Fruit fly (Drosophila melanogaster) whole organism, embryonic: ENCODE results near the gene CG11893.

Experiments used
- Adf1 ChIP-seq: fragments of 200-800 bp; sonication (Bioruptor generic); IDR thresholded peaks from 2 replicates; pipeline ENCODE4 v1.3.6; 2022; ENCODE audit warnings: missing biosample characterization, missing genetic modification characterization
- CG10321 ChIP-seq: fragments of 200-800 bp; sonication (Bioruptor generic); IDR thresholded peaks from 2 replicates; pipeline ENCODE4 v1.3.6; 2022; ENCODE audit warnings: missing biosample characterization, missing genetic modification characterization
- CG11560 ChIP-seq: fragments of 200-800 bp; sonication (Bioruptor generic); IDR thresholded peaks from 3 replicates; pipeline ENCODE4 v1.3.6; 2022; ENCODE audit warnings: missing biosample characterization, missing genetic modification characterization
- CG12219 ChIP-seq: fragments of 200-800 bp; sonication (Bioruptor generic); optimal IDR thresholded peaks from 3 replicates; lab custom pipeline; 2018; ENCODE audit warnings: missing biosample characterization, mild to moderate bottlenecking, missing genetic modification characterization
- CG12299 ChIP-seq: fragments of 200-800 bp; sonication (Bioruptor generic); optimal IDR thresholded peaks from 2 replicates; lab custom pipeline; 2018; ENCODE audit warnings: missing biosample characterization, mild to moderate bottlenecking, missing genetic modification characterization
- CG13424 ChIP-seq: fragments of 200-800 bp; sonication (Bioruptor generic); optimal IDR thresholded peaks from 2 replicates; lab custom pipeline; 2019; ENCODE audit warnings: missing biosample characterization, mild to moderate bottlenecking, missing genetic modification characterization, moderate library complexity
- CG14050 ChIP-seq: fragments of 200-800 bp; sonication (Bioruptor generic); IDR thresholded peaks from 3 replicates; pipeline ENCODE4 v1.3.6; 2022; ENCODE audit warnings: missing biosample characterization, missing genetic modification characterization
- CG15696 ChIP-seq: fragments of 200-800 bp; sonication (Bioruptor generic); optimal IDR thresholded peaks from 2 replicates; lab custom pipeline; 2019; ENCODE audit warnings: missing biosample characterization, mild to moderate bottlenecking, missing genetic modification characterization, moderate library complexity
- CG1603 ChIP-seq: fragments of 200-800 bp; sonication (Bioruptor generic); optimal IDR thresholded peaks from 2 replicates; lab custom pipeline; 2019; ENCODE audit warnings: missing biosample characterization, mild to moderate bottlenecking, missing genetic modification characterization, moderate library complexity
- CG17186 ChIP-seq: fragments of 200-800 bp; sonication (Bioruptor generic); optimal IDR thresholded peaks from 3 replicates; lab custom pipeline; 2017; ENCODE audit warnings: missing biosample characterization, missing genetic modification reagents, missing genetic modification characterization
- CG17385 ChIP-seq: fragments of 200-800 bp; sonication (Bioruptor generic); optimal IDR thresholded peaks from 3 replicates; lab custom pipeline; 2018; ENCODE audit warnings: missing biosample characterization, mild to moderate bottlenecking, missing genetic modification characterization
- CG31388 ChIP-seq: fragments of 200-800 bp; sonication (Bioruptor generic); optimal IDR thresholded peaks from 2 replicates; lab custom pipeline; 2016; ENCODE audit warnings: missing biosample characterization, missing genetic modification characterization
- CG32767 ChIP-seq: fragments of 200-800 bp; sonication (Bioruptor generic); IDR thresholded peaks from 2 replicates; pipeline ENCODE4 v1.3.6; 2022; ENCODE audit warnings: missing biosample characterization, missing genetic modification characterization
- CG32772 ChIP-seq: fragments of 200-800 bp; sonication (Bioruptor generic); IDR thresholded peaks from 2 replicates; pipeline ENCODE4 v1.3.6; 2022; ENCODE audit warnings: missing biosample characterization, missing genetic modification characterization
- CG4424 ChIP-seq: fragments of 200-800 bp; sonication (Bioruptor generic); optimal IDR thresholded peaks from 3 replicates; lab custom pipeline; 2016; ENCODE audit warnings: missing biosample characterization, missing genetic modification characterization
- CG4617 ChIP-seq: fragments of 200-800 bp; sonication (Bioruptor generic); optimal IDR thresholded peaks from 3 replicates; lab custom pipeline; 2016; ENCODE audit warnings: missing biosample characterization, missing genetic modification characterization, borderline replicate concordance
- CG4707 ChIP-seq: fragments of 200-800 bp; sonication (Bioruptor generic); optimal IDR thresholded peaks from 2 replicates; lab custom pipeline; 2018; ENCODE audit warnings: missing biosample characterization, mild to moderate bottlenecking, missing genetic modification characterization, moderate library complexity
- CG6683 ChIP-seq: fragments of 200-800 bp; sonication (Bioruptor generic); optimal IDR thresholded peaks from 2 replicates; lab custom pipeline; 2017; ENCODE audit warnings: missing biosample characterization, mild to moderate bottlenecking, missing genetic modification characterization, missing genetic modification reagents
- CG6791 ChIP-seq: fragments of 200-800 bp; sonication (Bioruptor generic); IDR thresholded peaks from 3 replicates; pipeline ENCODE4 v1.3.6; 2022; ENCODE audit warnings: missing biosample characterization, missing genetic modification characterization; ENCODE audit not compliant: partially characterized antibody
- CG7372 ChIP-seq: fragments of 200-800 bp; sonication (Bioruptor generic); IDR thresholded peaks from 2 replicates; pipeline ENCODE4 v1.3.6; 2022; ENCODE audit warnings: missing biosample characterization, missing genetic modification characterization
- CG8924 ChIP-seq: fragments of 200-800 bp; optimal IDR thresholded peaks from 3 replicates; lab custom pipeline; 2019; ENCODE audit warnings: missing biosample characterization, mild to moderate bottlenecking, missing genetic modification characterization, moderate library complexity
- Camta ChIP-seq: fragments of 200-800 bp; sonication (Bioruptor generic); optimal IDR thresholded peaks from 2 replicates; lab custom pipeline; 2016; ENCODE audit warnings: missing biosample characterization, missing genetic modification characterization
- CoRest ChIP-seq: fragments of 200-800 bp; sonication (Bioruptor generic); optimal IDR thresholded peaks from 3 replicates; lab custom pipeline; 2018; ENCODE audit warnings: missing biosample characterization, mild to moderate bottlenecking, missing genetic modification characterization, moderate library complexity
- Deaf1 ChIP-seq: fragments of 200-800 bp; optimal IDR thresholded peaks from 3 replicates; lab custom pipeline; 2019; ENCODE audit warnings: missing biosample characterization, mild to moderate bottlenecking, missing genetic modification characterization, moderate library complexity
- ERR ChIP-seq: fragments of 200-800 bp; sonication (Bioruptor generic); optimal IDR thresholded peaks from 2 replicates; lab custom pipeline; 2016; ENCODE audit warnings: missing biosample characterization, missing genetic modification characterization
- Hsf ChIP-seq: fragments of 200-800 bp; sonication (Bioruptor generic); optimal IDR thresholded peaks from 3 replicates; lab custom pipeline; 2016; ENCODE audit warnings: missing biosample characterization, missing genetic modification characterization
- Oaz ChIP-seq: fragments of 200-800 bp; sonication (Bioruptor generic); IDR thresholded peaks from 2 replicates; pipeline ENCODE4 v1.3.6; 2022; ENCODE audit warnings: missing biosample characterization, missing genetic modification characterization
- Pdp1 ChIP-seq, 2 experiments: fragments of 200-800 bp; sonication (Bioruptor generic); optimal IDR thresholded peaks; 3 replicates each; lab custom pipeline; 2016; ENCODE audit warnings: missing biosample characterization in 2 of 2, missing genetic modification characterization in 2 of 2, mild to moderate bottlenecking in 1 of 2, moderate library complexity in 1 of 2
- Rx ChIP-seq: fragments of 200-800 bp; sonication (Bioruptor generic); IDR thresholded peaks from 2 replicates; pipeline ENCODE4 v1.3.6; 2022; ENCODE audit warnings: missing biosample characterization, missing genetic modification characterization
- Side ChIP-seq: fragments of 200-800 bp; sonication (Bioruptor generic); optimal IDR thresholded peaks from 2 replicates; lab custom pipeline; 2016; ENCODE audit warnings: missing biosample characterization, missing genetic modification characterization
- Stat92E ChIP-seq, 3 experiments: fragments of >200 bp in 2 of 3; fragments of 200-800 bp in 1 of 3; sonication (Bioruptor generic) in 1 of 3; optimal IDR thresholded peaks; 2 replicates each; lab custom pipeline; 2017 to 2019; ENCODE audit warnings: missing biosample characterization in 3 of 3, missing genetic modification characterization in 3 of 3, mild to moderate bottlenecking in 1 of 3, moderate library complexity in 1 of 3
- Taf1 ChIP-seq: fragments of 200-800 bp; sonication (Bioruptor generic); IDR thresholded peaks from 2 replicates; pipeline ENCODE4 v1.3.6; 2022; ENCODE audit warnings: missing biosample characterization, missing genetic modification characterization
- ac ChIP-seq: fragments of 200-800 bp; sonication (Bioruptor generic); optimal IDR thresholded peaks from 3 replicates; lab custom pipeline; 2017; ENCODE audit warnings: missing biosample characterization, mild to moderate bottlenecking, missing genetic modification characterization
- btn ChIP-seq: fragments of 200-800 bp; sonication (Bioruptor generic); optimal IDR thresholded peaks from 2 replicates; lab custom pipeline; 2016; ENCODE audit warnings: missing biosample characterization, missing genetic modification characterization
- crol ChIP-seq: fragments of 200-800 bp; sonication (Bioruptor generic); IDR thresholded peaks from 2 replicates; pipeline ENCODE4 v1.3.6; 2022; ENCODE audit warnings: missing biosample characterization, missing genetic modification characterization
- disco-r ChIP-seq: fragments of 200-800 bp; sonication (Bioruptor generic); optimal IDR thresholded peaks from 2 replicates; lab custom pipeline; 2016; ENCODE audit warnings: missing biosample characterization, missing genetic modification characterization
- exex ChIP-seq: fragments of 200-800 bp; sonication (Bioruptor generic); optimal IDR thresholded peaks from 4 replicates; lab custom pipeline; 2018; ENCODE audit warnings: missing biosample characterization, mild to moderate bottlenecking, missing genetic modification characterization, moderate library complexity
- fd64A ChIP-seq: fragments of 200-800 bp; sonication (Bioruptor generic); optimal IDR thresholded peaks from 3 replicates; lab custom pipeline; 2018; ENCODE audit warnings: missing biosample characterization, mild to moderate bottlenecking, missing genetic modification characterization
- gcm2 ChIP-seq: fragments of 200-800 bp; sonication (Bioruptor generic); optimal IDR thresholded peaks from 2 replicates; lab custom pipeline; 2016; ENCODE audit warnings: missing biosample characterization, missing genetic modification characterization
- lab ChIP-seq: fragments of 200-800 bp; sonication (Bioruptor generic); optimal IDR thresholded peaks from 3 replicates; lab custom pipeline; 2017; ENCODE audit warnings: missing biosample characterization, missing genetic modification characterization, mild to moderate bottlenecking, moderate library complexity, missing genetic modification reagents
- lilli ChIP-seq: fragments of 200-800 bp; sonication (Bioruptor generic); optimal IDR thresholded peaks from 3 replicates; lab custom pipeline; 2016; ENCODE audit warnings: missing biosample characterization, missing genetic modification characterization
- otp ChIP-seq: fragments of 200-800 bp; sonication (Bioruptor generic); IDR thresholded peaks from 3 replicates; pipeline ENCODE4, ENCODE4 v1.3.6; 2022; ENCODE audit warnings: missing biosample characterization, missing genetic modification characterization
- pros ChIP-seq: fragments of 200-800 bp; sonication (Bioruptor generic); optimal IDR thresholded peaks from 3 replicates; lab custom pipeline; 2019; ENCODE audit warnings: missing biosample characterization, mild to moderate bottlenecking, missing genetic modification characterization, moderate library complexity
- run ChIP-seq: fragments of 200-800 bp; sonication (Bioruptor generic); optimal IDR thresholded peaks from 3 replicates; lab custom pipeline; 2018; ENCODE audit warnings: missing biosample characterization, mild to moderate bottlenecking, missing genetic modification characterization
- shn ChIP-seq: fragments of 200-800 bp; sonication (Bioruptor generic); optimal IDR thresholded peaks from 3 replicates; lab custom pipeline; 2016; ENCODE audit warnings: missing biosample characterization, missing genetic modification characterization
- trem ChIP-seq: fragments of 200-800 bp; optimal IDR thresholded peaks from 3 replicates; lab custom pipeline; 2019; ENCODE audit warnings: missing biosample characterization, mild to moderate bottlenecking, missing genetic modification characterization, moderate library complexity
- unpg ChIP-seq: fragments of 200-800 bp; sonication (Bioruptor generic); optimal IDR thresholded peaks from 3 replicates; lab custom pipeline; 2018; ENCODE audit warnings: missing biosample characterization, mild to moderate bottlenecking, missing genetic modification characterization, moderate library complexity
- vvl ChIP-seq: fragments of 200-800 bp; sonication (Bioruptor generic); IDR thresholded peaks from 2 replicates; pipeline ENCODE4 v1.3.6; 2022; ENCODE audit warnings: missing biosample characterization, missing genetic modification characterization
- zfh1 ChIP-seq: fragments of 200-800 bp; sonication (Bioruptor generic); IDR thresholded peaks from 3 replicates; pipeline ENCODE4 v1.3.6; 2022; ENCODE audit warnings: missing biosample characterization, missing genetic modification characterization
- zfh2 ChIP-seq: fragments of 200-800 bp; sonication (Bioruptor generic); optimal IDR thresholded peaks from 2 replicates; lab custom pipeline; 2016; ENCODE audit warnings: missing biosample characterization, missing genetic modification characterization

The CG11893 gene

dm6 chr3R:25247379-25247869 is 42.3 kb upstream of the CG11893 start, which contains the start of the genes RpS27 and Nup37 (continued):
- TF ChIP-seq ERR (peak; percentile 90), Stat92E (GFP tag; optimal IDR thresholded peaks at IDR 0.05; lab: Kevin White, UChicago) (peak in 1 of 3 experiments; percentile 82), CG11560 (tag; lab: Robert Waterston, UW) (peak; percentile 89), shn (peak; percentile 99), CG17385 (GFP tag; lab: Kevin White, UChicago) (peak; percentile 97), CG13424 (tag; lab: Kevin White, UChicago) (peak; percentile 88), Pdp1 (GFP tag; optimal IDR thresholded peaks at IDR 0.05; lab: Kevin White, UChicago) (peak; percentile 94 to 97), pros (peak; percentile 73), Side (peak; percentile 99), Camta (GFP tag; lab: Kevin White, UChicago) (peak; percentile 98), zfh1 (GFP tag; lab: Robert Waterston, UW) (peak; percentile 98), CG31388 (peak; percentile 94), otp (peak; percentile 98), zfh2 (peak; percentile 98), btn (peak; percentile 97), exex (peak; percentile 88), fd64A (GFP tag; lab: Kevin White, UChicago) (peak; percentile 98), CG32772 (peak; percentile 96), CG6683 (GFP tag; lab: Kevin White, UChicago) (peak; percentile 94), CG10321 (GFP tag; lab: Robert Waterston, UW) (peak; percentile 84), CG4424 (GFP tag; lab: Kevin White, UChicago) (peak; percentile 98), CG14050 (GFP tag; lab: Robert Waterston, UW) (peak; percentile 93), CG4617 (GFP tag; lab: Kevin White, UChicago) (peak; percentile 99), trem (tag; lab: Kevin White, UChicago) (peak; percentile 94), CG4707 (peak; percentile 97), CG6791 (GFP tag; lab: Robert Waterston, UW) (peak; percentile 32; the same call in 1 of the 3 replicates), Hsf (GFP tag; lab: Kevin White, UChicago) (peak; percentile 98), ac (GFP tag; lab: Kevin White, UChicago) (peak; percentile 99), CG12299 (tag; lab: Kevin White, UChicago) (peak; percentile 93), Adf1 (GFP tag; lab: Robert Waterston, UW) (peak; percentile 79), CG1603 (tag; lab: Kevin White, UChicago) (peak; percentile 98), CG15696 (tag; lab: Kevin White, UChicago) (peak; percentile 81), Oaz (GFP tag; lab: Robert Waterston, UW) (peak; percentile 92), disco-r (GFP tag; lab: Kevin White, UChicago) (peak; percentile 98), lilli (peak; percentile 96), unpg (GFP tag; lab: Kevin White, UChicago) (peak; percentile 95), lab (GFP tag; lab: Kevin White, UChicago) (peak; percentile 99), Rx (peak; percentile 98), CG12219 (peak; percentile 95), CG17186 (GFP tag; lab: Kevin White, UChicago) (peak; percentile 96), CG32767 (peak; percentile 80), Deaf1 (tag; lab: Kevin White, UChicago) (peak; percentile 69), run (tag; lab: Kevin White, UChicago) (peak; percentile 90), CoRest (tag; lab: Kevin White, UChicago) (peak; percentile 95), crol (GFP tag; lab: Robert Waterston, UW) (peak; percentile 78; the same call in 1 of the 2 replicates), gcm2 (GFP tag; lab: Kevin White, UChicago) (peak; percentile 98), CG8924 (tag; lab: Kevin White, UChicago) (peak; percentile 93), CG7372 (peak; percentile 94), Taf1 (GFP tag; lab: Robert Waterston, UW) (peak; percentile 81; the same call in 1 of the 2 replicates), vvl (GFP tag; lab: Robert Waterston, UW) (peak; percentile 98)
